Worm (Caenorhabditis elegans) whole organism, L2 larva: Measurements from ENCODE around the gene F55G7.1.
A peak's percentile ranks its signal among the peaks of the same experiment; 100 is the strongest.

Experiments used
- C34F6.9 ChIP-seq: fragments of 150-350 bp; optimal IDR thresholded peaks from 2 replicates; lab custom pipeline; 2014; ENCODE audit warnings: missing biosample characterization, missing genetic modification characterization
- F13H6.1 ChIP-seq: sonication (generic microtip); optimal IDR thresholded peaks from 2 replicates; lab custom pipeline; 2016; ENCODE audit warnings: missing genetic modification characterization, missing compliant biosample characterization
- R02D3.7 ChIP-seq: fragments of 150-350 bp; optimal IDR thresholded peaks from 2 replicates; lab custom pipeline; 2014; ENCODE audit warnings: missing biosample characterization, missing genetic modification characterization
- Y55F3AM.14 ChIP-seq: fragments of 200-800 bp; sonication (Bioruptor generic); optimal IDR thresholded peaks from 2 replicates; lab custom pipeline; 2018; ENCODE audit warnings: mild to moderate bottlenecking, missing genetic modification characterization, missing compliant biosample characterization
- ZK546.5 ChIP-seq: sonication (generic microtip); optimal IDR thresholded peaks from 2 replicates; lab custom pipeline; 2017; ENCODE audit warnings: missing biosample characterization, missing genetic modification characterization
- alr-1 ChIP-seq: fragments of 150-350 bp; optimal IDR thresholded peaks from 2 replicates; lab custom pipeline; 2014; ENCODE audit warnings: missing biosample characterization, missing genetic modification characterization
- aly-2 ChIP-seq: fragments of 150-350 bp; optimal IDR thresholded peaks from 2 replicates; lab custom pipeline; 2014; ENCODE audit warnings: missing biosample characterization, missing genetic modification characterization
- ama-1 ChIP-seq: fragments of 150-350 bp; optimal IDR thresholded peaks from 2 replicates; lab custom pipeline; 2018; ENCODE audit warnings: inconsistent platforms
- ceh-82 ChIP-seq: fragments of 150-350 bp; optimal IDR thresholded peaks from 2 replicates; lab custom pipeline; 2014; ENCODE audit warnings: missing biosample characterization, missing genetic modification characterization
- crh-2 ChIP-seq: sonication (generic microtip); optimal IDR thresholded peaks from 2 replicates; lab custom pipeline; 2017; ENCODE audit warnings: missing biosample characterization, missing genetic modification characterization
- dmd-4 ChIP-seq: sonication (generic microtip); optimal IDR thresholded peaks from 2 replicates; lab custom pipeline; 2017; ENCODE audit warnings: missing biosample characterization, missing genetic modification characterization
- egl-27 ChIP-seq: sonication (generic microtip); optimal IDR thresholded peaks from 3 replicates; lab custom pipeline; 2017; ENCODE audit warnings: missing biosample characterization, missing genetic modification reagents, missing genetic modification characterization
- elt-1 ChIP-seq: fragments of 150-350 bp; optimal IDR thresholded peaks from 2 replicates; lab custom pipeline; 2014; ENCODE audit warnings: missing biosample characterization, missing genetic modification characterization
- elt-3 ChIP-seq: sonication (generic microtip); optimal IDR thresholded peaks from 2 replicates; lab custom pipeline; 2017; ENCODE audit warnings: missing biosample characterization, missing genetic modification characterization
- fos-1 ChIP-seq: fragments of 150-350 bp; optimal IDR thresholded peaks from 2 replicates; lab custom pipeline; 2014; ENCODE audit warnings: missing biosample characterization, missing genetic modification characterization
- gmeb-1 ChIP-seq: fragments of 150-350 bp; optimal IDR thresholded peaks from 2 replicates; lab custom pipeline; 2014; ENCODE audit warnings: missing biosample characterization, missing genetic modification characterization
- lin-13 ChIP-seq: fragments of 150-350 bp; optimal IDR thresholded peaks from 2 replicates; lab custom pipeline; 2014; ENCODE audit warnings: missing biosample characterization, missing genetic modification reagents, missing genetic modification characterization
- lin-39 ChIP-seq: fragments of 150-350 bp; optimal IDR thresholded peaks from 2 replicates; lab custom pipeline; 2014; ENCODE audit warnings: missing biosample characterization, missing genetic modification reagents, missing genetic modification characterization
- lsy-2 ChIP-seq, 2 experiments: fragments of 150-350 bp in 1 of 2; sonication (generic microtip) in 1 of 2; optimal IDR thresholded peaks; 2 replicates each; lab custom pipeline; 2014 to 2017; ENCODE audit warnings: missing biosample characterization in 2 of 2, missing genetic modification characterization in 2 of 2
- mab-5 ChIP-seq: fragments of 150-350 bp; optimal IDR thresholded peaks from 2 replicates; lab custom pipeline; 2014; ENCODE audit warnings: missing biosample characterization, missing genetic modification characterization
- mbf-1 ChIP-seq: sonication (generic microtip); optimal IDR thresholded peaks from 2 replicates; lab custom pipeline; 2017; ENCODE audit warnings: missing biosample characterization, missing genetic modification characterization
- mdl-1 ChIP-seq, 2 experiments: fragments of 150-350 bp in 1 of 2; sonication (generic microtip) in 1 of 2; optimal IDR thresholded peaks; 2 replicates each; lab custom pipeline; 2017; ENCODE audit warnings: missing biosample characterization in 2 of 2, missing genetic modification characterization in 2 of 2
- nhr-10 ChIP-seq: sonication (generic microtip); optimal IDR thresholded peaks from 2 replicates; lab custom pipeline; 2017; ENCODE audit warnings: missing biosample characterization, missing genetic modification characterization
- nhr-11 ChIP-seq: fragments of 150-350 bp; optimal IDR thresholded peaks from 2 replicates; lab custom pipeline; 2014; ENCODE audit warnings: missing biosample characterization, missing genetic modification characterization
- nhr-12 ChIP-seq: fragments of 150-350 bp; optimal IDR thresholded peaks from 2 replicates; lab custom pipeline; 2014; ENCODE audit warnings: missing biosample characterization, missing genetic modification characterization
- nhr-129 ChIP-seq: fragments of 150-350 bp; optimal IDR thresholded peaks from 2 replicates; lab custom pipeline; 2014; ENCODE audit warnings: missing biosample characterization, missing genetic modification characterization
- nhr-21 ChIP-seq: fragments of 150-350 bp; optimal IDR thresholded peaks from 2 replicates; lab custom pipeline; 2014; ENCODE audit warnings: missing biosample characterization, missing genetic modification characterization
- nhr-23 ChIP-seq: fragments of 150-350 bp; optimal IDR thresholded peaks from 2 replicates; lab custom pipeline; 2014; ENCODE audit warnings: missing biosample characterization, missing genetic modification reagents, missing genetic modification characterization
- nhr-237 ChIP-seq: fragments of 150-350 bp; optimal IDR thresholded peaks from 2 replicates; lab custom pipeline; 2014; ENCODE audit warnings: missing biosample characterization, missing genetic modification characterization
- nhr-6 ChIP-seq: fragments of 150-350 bp; optimal IDR thresholded peaks from 2 replicates; lab custom pipeline; 2014; ENCODE audit warnings: missing biosample characterization, missing genetic modification characterization
- nhr-77 ChIP-seq: fragments of 150-350 bp; optimal IDR thresholded peaks from 2 replicates; lab custom pipeline; 2014; ENCODE audit warnings: missing biosample characterization, missing genetic modification characterization
- peb-1 ChIP-seq: fragments of 150-350 bp; optimal IDR thresholded peaks from 2 replicates; lab custom pipeline; 2014; ENCODE audit warnings: missing biosample characterization, missing genetic modification characterization
- sem-4 ChIP-seq: fragments of 150-350 bp; optimal IDR thresholded peaks from 2 replicates; lab custom pipeline; 2014; ENCODE audit warnings: missing biosample characterization, missing genetic modification reagents, missing genetic modification characterization
- skn-1 ChIP-seq: sonication (generic microtip); optimal IDR thresholded peaks from 2 replicates; lab custom pipeline; 2017; ENCODE audit warnings: missing biosample characterization, missing genetic modification characterization
- sma-3 ChIP-seq: sonication (generic microtip); optimal IDR thresholded peaks from 2 replicates; lab custom pipeline; 2016; ENCODE audit warnings: missing genetic modification reagents, missing genetic modification characterization, missing compliant biosample characterization
- sma-9 ChIP-seq, 2 experiments: fragments of 150-350 bp in 1 of 2; sonication (generic microtip) in 1 of 2; optimal IDR thresholded peaks; 2 replicates each; lab custom pipeline; 2014 to 2016; ENCODE audit warnings: missing genetic modification characterization in 2 of 2, mild to moderate bottlenecking in 1 of 2, missing biosample characterization in 1 of 2, missing compliant biosample characterization in 1 of 2, missing genetic modification reagents in 1 of 2, moderate library complexity in 1 of 2
- snpc-4 ChIP-seq: fragments of 150-350 bp; optimal IDR thresholded peaks from 2 replicates; lab custom pipeline; 2014; ENCODE audit warnings: missing biosample characterization, missing genetic modification characterization
- unc-55 ChIP-seq: fragments of 150-350 bp; sonication (generic microtip); optimal IDR thresholded peaks from 3 replicates; lab custom pipeline; 2014; ENCODE audit warnings: missing biosample characterization, missing genetic modification reagents, missing genetic modification characterization
- unc-62 ChIP-seq: fragments of 150-350 bp; optimal IDR thresholded peaks from 2 replicates; lab custom pipeline; 2014; ENCODE audit warnings: missing biosample characterization, missing genetic modification reagents, missing genetic modification characterization
- zag-1 ChIP-seq: fragments of 150-350 bp; optimal IDR thresholded peaks from 2 replicates; lab custom pipeline; 2014; ENCODE audit warnings: missing biosample characterization, missing genetic modification characterization
- ztf-1 ChIP-seq: fragments of 200-800 bp; sonication (Bioruptor generic); conservative IDR thresholded peaks from 2 replicates; pipeline ENCODE4 v1.3.6; 2022; ENCODE audit warnings: missing genetic modification characterization, missing compliant biosample characterization
- ztf-11 ChIP-seq: sonication (generic microtip); optimal IDR thresholded peaks from 2 replicates; lab custom pipeline; 2017; ENCODE audit warnings: missing biosample characterization, missing genetic modification characterization
- ztf-4 ChIP-seq: fragments of 150-350 bp; optimal IDR thresholded peaks from 2 replicates; lab custom pipeline; 2014; ENCODE audit warnings: missing biosample characterization, missing genetic modification characterization

F55G7.1 gene

ce11 chrX:11924158-11924557, at the start of gene F55G7.1:
F55G7.1 (plus strand) TSS chrX:11924433.
- peak; percentile 65 for TF ChIP-seq gmeb-1
- TF ChIP-seq nhr-21 (tag; lab: Kevin White, UChicago), result peak; percentile 76
- peak; percentile 52 for TF ChIP-seq snpc-4 (tag; lab: Kevin White, UChicago)
- TF ChIP-seq elt-1 (tag; lab: Kevin White, UChicago), result no peak
- peak; percentile 35 for TF ChIP-seq nhr-6
- no peak for TF ChIP-seq peb-1
- peak; percentile 68 for TF ChIP-seq sma-3 (GFP tag; lab: Kevin White, UChicago)
- no peak for TF ChIP-seq mdl-1 (tag; optimal IDR thresholded peaks at IDR 0.05; lab: Kevin White, UChicago)
- peak; percentile 4 for TF ChIP-seq lin-13 (GFP tag; lab: Kevin White, UChicago)
- peak in 1 of 2 experiments; percentile 31 for TF ChIP-seq lsy-2 (tag; optimal IDR thresholded peaks at IDR 0.05; lab: Kevin White, UChicago)
- TF ChIP-seq ztf-1 (GFP tag; lab: Robert Waterston, UW), result no peak
- TF ChIP-seq nhr-129 (tag; lab: Kevin White, UChicago), result peak; percentile 87
- no peak for TF ChIP-seq ztf-4 (tag; lab: Kevin White, UChicago)
- no peak for TF ChIP-seq skn-1 (tag; lab: Kevin White, UChicago)
- peak; percentile 17 for TF ChIP-seq mab-5 (tag; lab: Kevin White, UChicago)
- TF ChIP-seq nhr-12 (tag; lab: Kevin White, UChicago), result no peak
- no peak for TF ChIP-seq lin-39
- peak; percentile 27 for TF ChIP-seq nhr-77 (tag; lab: Kevin White, UChicago)
- TF ChIP-seq nhr-23 (tag; lab: Kevin White, UChicago), result no peak
- peak; percentile 2 for TF ChIP-seq Y55F3AM.14
- peak; percentile 39 for TF ChIP-seq nhr-237 (tag; lab: Kevin White, UChicago)
- TF ChIP-seq sma-9 (GFP tag; optimal IDR thresholded peaks at IDR 0.05; lab: Kevin White, UChicago), result peak; percentile 63
- no peak for TF ChIP-seq sma-9 (tag; optimal IDR thresholded peaks at IDR 0.05; lab: Kevin White, UChicago)
- TF ChIP-seq ama-1 (lab: Kevin White, UChicago), result no peak
- no peak for TF ChIP-seq mbf-1
- no peak for TF ChIP-seq elt-3
- TF ChIP-seq nhr-11 (tag; lab: Kevin White, UChicago), result no peak
- TF ChIP-seq unc-62 (GFP tag; lab: Kevin White, UChicago), result no peak
- no peak for TF ChIP-seq dmd-4 (tag; lab: Kevin White, UChicago)
- TF ChIP-seq egl-27 (tag; lab: Kevin White, UChicago), result no peak
- peak; percentile 70 for TF ChIP-seq crh-2 (tag; lab: Kevin White, UChicago)
- TF ChIP-seq aly-2, result no peak
- TF ChIP-seq fos-1, result peak; percentile 52
- TF ChIP-seq sem-4 (tag; lab: Kevin White, UChicago), result no peak
- TF ChIP-seq nhr-10 (tag; lab: Kevin White, UChicago), result no peak
- no peak for TF ChIP-seq alr-1 (tag; lab: Kevin White, UChicago)
- no peak for TF ChIP-seq ZK546.5 (tag; lab: Kevin White, UChicago)
- peak; percentile 35 for TF ChIP-seq F13H6.1 (tag; lab: Kevin White, UChicago)
- TF ChIP-seq ceh-82 (tag; lab: Kevin White, UChicago), result no peak
- no peak for TF ChIP-seq ztf-11 (tag; lab: Kevin White, UChicago)
- no peak for TF ChIP-seq zag-1 (tag; lab: Kevin White, UChicago)
- peak; percentile 42 for TF ChIP-seq C34F6.9 (tag; lab: Kevin White, UChicago)
- TF ChIP-seq, all 48 proteins: peak for 17

- TF ChIP-seq nhr-77 (tag; lab: Kevin White, UChicago) (no peak), peb-1 (no peak), R02D3.7 (tag; lab: Kevin White, UChicago) (no peak), dmd-4 (tag; lab: Kevin White, UChicago) (no peak), unc-55 (GFP tag; lab: Kevin White, UChicago) (no peak), mab-5 (tag; lab: Kevin White, UChicago) (no peak), aly-2 (no peak), sma-9 (GFP tag; optimal IDR thresholded peaks at IDR 0.05; lab: Kevin White, UChicago) (no peak), sma-9 (tag; optimal IDR thresholded peaks at IDR 0.05; lab: Kevin White, UChicago) (no peak), sma-3 (GFP tag; lab: Kevin White, UChicago) (no peak)
Measured at ce11 chrX:11875260-11875659, 49.0 kb upstream of the F55G7.1 start, which contains the start of gene Y62H9A.1. Y62H9A.1 (plus strand) TSS chrX:11875541.
